Worm (Caenorhabditis elegans) whole organism, young adult: ENCODE results near the gene Y45G5AM.3.

Experiments
- B0019.2 ChIP-seq: fragments of 200-800 bp; sonication (Bioruptor generic); conservative IDR thresholded peaks from 2 replicates; pipeline ENCODE4 v1.3.6; 2022; ENCODE audit warnings: missing genetic modification reagents, missing genetic modification characterization, missing compliant biosample characterization
- C06A6.2 ChIP-seq: fragments of 200-800 bp; sonication (Bioruptor generic); conservative IDR thresholded peaks from 2 replicates; pipeline ENCODE4 v1.3.6; 2022; ENCODE audit warnings: missing genetic modification characterization, missing compliant biosample characterization
- C17E4.6 ChIP-seq: fragments of 200-800 bp; sonication (Bioruptor generic); IDR thresholded peaks from 2 replicates; pipeline ENCODE4 v1.3.6; 2022; ENCODE audit warnings: missing genetic modification reagents, missing genetic modification characterization, missing compliant biosample characterization
- D2030.7 ChIP-seq: fragments of 200-800 bp; sonication (Bioruptor generic); IDR thresholded peaks from 2 replicates; pipeline ENCODE4 v1.3.6; 2022; ENCODE audit warnings: missing genetic modification reagents, missing genetic modification characterization, missing compliant biosample characterization
- F10E7.11 ChIP-seq: sonication (generic microtip); optimal IDR thresholded peaks from 2 replicates; lab custom pipeline; 2017; ENCODE audit warnings: mild to moderate bottlenecking, missing genetic modification characterization, moderate library complexity, missing compliant biosample characterization
- F23B12.7 ChIP-seq: sonication (generic microtip); optimal IDR thresholded peaks from 2 replicates; lab custom pipeline; 2017; ENCODE audit warnings: missing genetic modification characterization, mild to moderate bottlenecking, missing compliant biosample characterization, antibody characterized with exemption, moderate library complexity; ENCODE audit not compliant: insufficient read depth
- F33H1.4 ChIP-seq: fragments of 200-800 bp; sonication (Bioruptor generic); IDR thresholded peaks from 2 replicates; pipeline ENCODE4 v1.3.6; 2022; ENCODE audit warnings: missing genetic modification reagents, missing genetic modification characterization, missing compliant biosample characterization
- F49E8.2 ChIP-seq: sonication (generic microtip); optimal IDR thresholded peaks from 3 replicates; lab custom pipeline; 2017; ENCODE audit warnings: missing genetic modification characterization, mild to moderate bottlenecking, missing compliant biosample characterization, antibody characterized with exemption, moderate library complexity; ENCODE audit not compliant: insufficient read depth
- F52B5.7 ChIP-seq: sonication (generic microtip); optimal IDR thresholded peaks from 2 replicates; lab custom pipeline; 2016; ENCODE audit warnings: mild to moderate bottlenecking, missing genetic modification characterization, missing compliant biosample characterization
- T07F8.4 ChIP-seq: sonication (generic microtip); optimal IDR thresholded peaks from 2 replicates; lab custom pipeline; 2016; ENCODE audit warnings: mild to moderate bottlenecking, missing genetic modification characterization, moderate library complexity, missing compliant biosample characterization
- Y56A3A.18 ChIP-seq: fragments of 200-800 bp; sonication (Bioruptor generic); IDR thresholded peaks from 2 replicates; pipeline ENCODE4 v1.3.6; 2022; ENCODE audit warnings: missing genetic modification reagents, missing genetic modification characterization, missing compliant biosample characterization
- ama-1 ChIP-seq, 3 experiments: fragments of 150-350 bp in 1 of 3; sonication (generic microtip) in 2 of 3; optimal IDR thresholded peaks; 2 replicates each; lab custom pipeline; 2014 to 2018; ENCODE audit warnings: missing biosample characterization in 2 of 3, missing genetic modification characterization in 2 of 3, missing genetic modification reagents in 2 of 3
- aptf-2 ChIP-seq: fragments of 200-800 bp; sonication (Bioruptor generic); conservative IDR thresholded peaks from 2 replicates; pipeline ENCODE4 v1.3.6; 2022; ENCODE audit warnings: missing genetic modification reagents, missing genetic modification characterization, missing compliant biosample characterization
- atf-7 ChIP-seq: sonication (generic microtip); optimal IDR thresholded peaks from 2 replicates; lab custom pipeline; 2017; ENCODE audit warnings: mild to moderate bottlenecking, missing genetic modification characterization, missing compliant biosample characterization
- bed-2 ChIP-seq: fragments of 200-800 bp; sonication (Bioruptor generic); IDR thresholded peaks from 2 replicates; pipeline ENCODE4 v1.3.6; 2022; ENCODE audit warnings: missing genetic modification reagents, missing genetic modification characterization, missing compliant biosample characterization
- ccch-3 ChIP-seq: fragments of 200-800 bp; sonication (Bioruptor generic); optimal IDR thresholded peaks from 2 replicates; lab custom pipeline; 2018; ENCODE audit warnings: mild to moderate bottlenecking, missing genetic modification characterization, missing compliant biosample characterization
- cebp-2 ChIP-seq: fragments of 200-800 bp; sonication (Bioruptor generic); IDR thresholded peaks from 2 replicates; pipeline ENCODE4 v1.3.6; 2022; ENCODE audit warnings: missing genetic modification characterization, missing compliant biosample characterization
- ceh-58 ChIP-seq: fragments of 200-800 bp; sonication (Bioruptor generic); IDR thresholded peaks from 2 replicates; pipeline ENCODE4 v1.3.6; 2022; ENCODE audit warnings: missing genetic modification characterization, missing compliant biosample characterization
- ceh-91 ChIP-seq: fragments of 200-800 bp; sonication (Bioruptor generic); IDR thresholded peaks from 2 replicates; pipeline ENCODE4 v1.3.6; 2022; ENCODE audit warnings: missing genetic modification reagents, missing genetic modification characterization, missing compliant biosample characterization
- die-1 ChIP-seq: sonication (generic microtip); optimal IDR thresholded peaks from 2 replicates; lab custom pipeline; 2016; ENCODE audit warnings: missing genotype, mild to moderate bottlenecking, missing genetic modification characterization, missing compliant biosample characterization
- dox-1 ChIP-seq: fragments of 200-800 bp; sonication (Bioruptor generic); IDR thresholded peaks from 2 replicates; pipeline ENCODE4 v1.3.6; 2022; ENCODE audit warnings: missing genetic modification reagents, missing genetic modification characterization, missing compliant biosample characterization
- dpl-1 ChIP-seq: fragments of 150-350 bp; optimal IDR thresholded peaks from 2 replicates; lab custom pipeline; 2014; ENCODE audit warnings: missing biosample characterization, missing genetic modification reagents, missing genetic modification characterization
- egl-44 ChIP-seq: fragments of 200-800 bp; sonication (Bioruptor generic); IDR thresholded peaks from 2 replicates; pipeline ENCODE4 v1.3.6; 2022; ENCODE audit warnings: missing genetic modification reagents, missing genetic modification characterization, missing compliant biosample characterization
- ekl-4 ChIP-seq: fragments of 200-800 bp; sonication (Bioruptor generic); IDR thresholded peaks from 2 replicates; pipeline ENCODE4 v1.3.6; 2022; ENCODE audit warnings: missing genetic modification reagents, missing genetic modification characterization, missing compliant biosample characterization
- ets-4 ChIP-seq: fragments of 200-800 bp; sonication (Bioruptor generic); optimal IDR thresholded peaks from 2 replicates; lab custom pipeline; 2018; ENCODE audit warnings: mild to moderate bottlenecking, missing genetic modification characterization, missing compliant biosample characterization
- fkh-3 ChIP-seq: sonication (generic microtip); optimal IDR thresholded peaks from 2 replicates; lab custom pipeline; 2016; ENCODE audit warnings: mild to moderate bottlenecking, missing genetic modification characterization, missing compliant biosample characterization
- him-1 ChIP-seq: sonication (generic microtip); optimal IDR thresholded peaks from 2 replicates; lab custom pipeline; 2016; ENCODE audit warnings: missing genotype, missing genetic modification reagents, missing genetic modification characterization, missing compliant biosample characterization
- hmg-1.2 ChIP-seq: fragments of 200-800 bp; sonication (Bioruptor generic); IDR thresholded peaks from 2 replicates; pipeline ENCODE4 v1.3.6; 2022; ENCODE audit warnings: missing genetic modification reagents, missing genetic modification characterization, missing compliant biosample characterization
- hmg-20 ChIP-seq: fragments of 200-800 bp; sonication (Bioruptor generic); IDR thresholded peaks from 2 replicates; pipeline ENCODE4 v1.3.6; 2022; ENCODE audit warnings: missing genetic modification reagents, missing genetic modification characterization, missing compliant biosample characterization
- lir-1 ChIP-seq: fragments of 200-800 bp; sonication (Bioruptor generic); conservative IDR thresholded peaks from 2 replicates; pipeline ENCODE4 v1.3.6; 2022; ENCODE audit warnings: missing genetic modification reagents, missing genetic modification characterization, missing compliant biosample characterization
- madf-8 ChIP-seq: fragments of 200-800 bp; sonication (Bioruptor generic); conservative IDR thresholded peaks from 2 replicates; pipeline ENCODE4 v1.3.6; 2022; ENCODE audit warnings: missing genetic modification reagents, missing genetic modification characterization, missing compliant biosample characterization
- mes-4 ChIP-seq: sonication (generic microtip); optimal IDR thresholded peaks from 2 replicates; lab custom pipeline; 2016; ENCODE audit warnings: missing genotype, missing genetic modification characterization, missing compliant biosample characterization
- nfyb-1 ChIP-seq: fragments of 200-800 bp; sonication (Bioruptor generic); IDR thresholded peaks from 2 replicates; pipeline ENCODE4 v1.3.6; 2022; ENCODE audit warnings: missing genetic modification reagents, missing genetic modification characterization, missing compliant biosample characterization
- nhr-120 ChIP-seq: fragments of 200-800 bp; sonication (Bioruptor generic); IDR thresholded peaks from 2 replicates; pipeline ENCODE4 v1.3.6; 2022; ENCODE audit warnings: missing genetic modification characterization, missing compliant biosample characterization
- nhr-27 ChIP-seq: fragments of 200-800 bp; sonication (Bioruptor generic); optimal IDR thresholded peaks from 2 replicates; lab custom pipeline; 2018; ENCODE audit warnings: mild to moderate bottlenecking, missing genetic modification characterization, moderate library complexity, missing compliant biosample characterization
- nhr-80 ChIP-seq: sonication (generic microtip); optimal IDR thresholded peaks from 2 replicates; lab custom pipeline; 2016; ENCODE audit warnings: missing genetic modification characterization, missing compliant biosample characterization
- nhr-90 ChIP-seq: sonication (generic microtip); optimal IDR thresholded peaks from 2 replicates; lab custom pipeline; 2016; ENCODE audit warnings: missing genotype, mild to moderate bottlenecking, missing genetic modification characterization, missing compliant biosample characterization
- repo-1 ChIP-seq: sonication (generic microtip); optimal IDR thresholded peaks from 2 replicates; lab custom pipeline; 2017; ENCODE audit warnings: mild to moderate bottlenecking, missing genetic modification characterization, missing compliant biosample characterization
- snpc-4 ChIP-seq, 5 experiments: fragments of 150-350 bp in 1 of 5; sonication (generic microtip) in 4 of 5; optimal IDR thresholded peaks; 2 replicates each; lab custom pipeline; 2014 to 2018; ENCODE audit warnings: missing genetic modification characterization in 5 of 5, missing biosample characterization in 3 of 5, antibody characterized with exemption in 2 of 5, mild to moderate bottlenecking in 2 of 5, missing compliant biosample characterization in 2 of 5, missing genotype in 2 of 5, moderate library complexity in 2 of 5, missing genetic modification reagents in 1 of 5
- sptf-2 ChIP-seq: fragments of 200-800 bp; sonication (Bioruptor generic); optimal IDR thresholded peaks from 2 replicates; lab custom pipeline; 2018; ENCODE audit warnings: mild to moderate bottlenecking, missing genetic modification characterization, missing compliant biosample characterization
- tbp1 ChIP-seq: fragments of 200-800 bp; sonication (Bioruptor generic); optimal IDR thresholded peaks from 2 replicates; lab custom pipeline; 2018; ENCODE audit warnings: mild to moderate bottlenecking, missing genetic modification characterization, missing compliant biosample characterization
- unc-130 ChIP-seq: sonication (generic microtip); optimal IDR thresholded peaks from 2 replicates; lab custom pipeline; 2016; ENCODE audit warnings: missing genetic modification reagents, missing genetic modification characterization, missing compliant biosample characterization
- ztf-22 ChIP-seq: fragments of 200-800 bp; sonication (Bioruptor generic); optimal IDR thresholded peaks from 2 replicates; lab custom pipeline; 2018; ENCODE audit warnings: mild to moderate bottlenecking, missing genetic modification characterization, moderate library complexity, missing compliant biosample characterization
- ztf-25 ChIP-seq: fragments of 200-800 bp; sonication (Bioruptor generic); IDR thresholded peaks from 2 replicates; pipeline ENCODE4 v1.3.6; 2022; ENCODE audit warnings: missing genetic modification reagents, missing genetic modification characterization, missing compliant biosample characterization
- ztf-28 ChIP-seq: fragments of 200-800 bp; sonication (Bioruptor generic); IDR thresholded peaks from 2 replicates; pipeline ENCODE4 v1.3.6; 2022; ENCODE audit warnings: missing genetic modification reagents, missing genetic modification characterization, missing compliant biosample characterization
- ztf-3 ChIP-seq: fragments of 200-800 bp; sonication (Bioruptor generic); optimal IDR thresholded peaks from 2 replicates; lab custom pipeline; 2018; ENCODE audit warnings: mild to moderate bottlenecking, missing genetic modification characterization, missing compliant biosample characterization
- ztf-6 ChIP-seq: fragments of 200-800 bp; sonication (Bioruptor generic); IDR thresholded peaks from 2 replicates; pipeline ENCODE4 v1.3.6; 2022; ENCODE audit warnings: missing genetic modification reagents, missing genetic modification characterization, missing compliant biosample characterization

The Y45G5AM.3 gene

DNA sequence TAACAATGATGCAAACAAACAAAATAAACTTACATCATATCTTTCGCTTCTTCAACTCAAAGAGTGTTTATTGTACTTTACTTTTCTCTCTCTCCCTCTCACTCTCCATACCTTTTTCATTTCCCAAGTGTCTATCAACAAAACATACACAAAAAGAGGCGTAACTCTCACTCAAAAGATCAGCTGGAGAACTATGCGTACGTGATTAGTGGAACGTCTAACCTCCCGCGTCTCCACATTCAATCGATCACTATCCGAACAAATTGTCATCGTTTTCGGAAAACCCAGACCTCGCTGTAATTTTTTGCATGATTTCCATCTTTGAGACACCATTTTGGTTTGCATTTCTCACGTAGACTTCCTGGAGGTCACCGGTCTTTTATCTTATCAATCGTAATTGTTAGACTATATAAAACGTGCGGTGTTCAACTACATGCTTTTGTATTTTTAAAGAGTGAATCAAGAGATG lies 32.8 kb upstream of the Y45G5AM.3 start, which contains the start of gene nhr-57 (continued):
- TF ChIP-seq sptf-2 (GFP tag; lab: Kevin White, UChicago) = no peak
- no peak for TF ChIP-seq aptf-2 (GFP tag; lab: Robert Waterston, UW)
- TF ChIP-seq ceh-58 (GFP tag; lab: Robert Waterston, UW) = no peak
- TF ChIP-seq F10E7.11 = no peak
- TF ChIP-seq snpc-4 (GFP tag; optimal IDR thresholded peaks at IDR 0.05; lab: Kevin White, UChicago) = no peak
- TF ChIP-seq snpc-4 (tag; optimal IDR thresholded peaks at IDR 0.05; lab: Kevin White, UChicago) = peak in 1 of 4 experiments; percentile 2
- TF ChIP-seq C06A6.2 (GFP tag; lab: Robert Waterston, UW) = no peak
- TF ChIP-seq ets-4 (GFP tag; lab: Kevin White, UChicago) = no peak
- TF ChIP-seq unc-130 (GFP tag; lab: Kevin White, UChicago) = no peak
- TF ChIP-seq dox-1 (GFP tag; lab: Robert Waterston, UW) = peak; percentile 51
- TF ChIP-seq hmg-1.2 = no peak
- no peak for TF ChIP-seq ztf-6
- no peak for TF ChIP-seq ztf-3 (GFP tag; lab: Kevin White, UChicago)
- no peak for TF ChIP-seq ztf-28 (GFP tag; lab: Robert Waterston, UW)
- TF ChIP-seq bed-2 (GFP tag; lab: Robert Waterston, UW) = no peak
- no peak for TF ChIP-seq nhr-27 (tag; lab: Kevin White, UChicago)
- TF ChIP-seq ama-1 (optimal IDR thresholded peaks at IDR 0.05; lab: Kevin White, UChicago) = no peak
- TF ChIP-seq ama-1 (GFP tag; optimal IDR thresholded peaks at IDR 0.05; lab: Kevin White, UChicago) = no peak
- no peak for TF ChIP-seq hmg-20 (GFP tag; lab: Robert Waterston, UW)
- no peak for TF ChIP-seq F23B12.7 (tag; lab: Kevin White, UChicago)
- TF ChIP-seq T07F8.4 (tag; lab: Kevin White, UChicago) = no peak
- TF ChIP-seq dpl-1 (GFP tag; lab: Kevin White, UChicago) = no peak
- peak; percentile 83 for TF ChIP-seq nhr-80 (tag; lab: Kevin White, UChicago)
- no peak for TF ChIP-seq mes-4
- TF ChIP-seq him-1 (tag; lab: Kevin White, UChicago) = no peak
- TF ChIP-seq cebp-2 (GFP tag; lab: Robert Waterston, UW) = no peak
- no peak for TF ChIP-seq F52B5.7 (tag; lab: Kevin White, UChicago)
- TF ChIP-seq ztf-25 (GFP tag; lab: Robert Waterston, UW) = no peak
- no peak for TF ChIP-seq ccch-3 (GFP tag; lab: Kevin White, UChicago)
- TF ChIP-seq ceh-91 (GFP tag; lab: Robert Waterston, UW) = no peak
- TF ChIP-seq F33H1.4 (GFP tag; lab: Robert Waterston, UW) = no peak
- no peak for TF ChIP-seq nfyb-1 (GFP tag; lab: Robert Waterston, UW)
- no peak for TF ChIP-seq nhr-90
- no peak for TF ChIP-seq madf-8 (GFP tag; lab: Robert Waterston, UW)
- no peak for TF ChIP-seq lir-1 (GFP tag; lab: Robert Waterston, UW)
- TF ChIP-seq D2030.7 (GFP tag; lab: Robert Waterston, UW) = no peak
- TF ChIP-seq tbp1 (GFP tag; lab: Kevin White, UChicago) = peak; percentile 33
- no peak for TF ChIP-seq Y56A3A.18 (GFP tag; lab: Robert Waterston, UW)
- no peak for TF ChIP-seq F49E8.2 (tag; lab: Kevin White, UChicago)
- TF ChIP-seq repo-1 (tag; lab: Kevin White, UChicago) = no peak
- peak; percentile 35 for TF ChIP-seq ztf-22
- TF ChIP-seq ekl-4 = no peak
- no peak for TF ChIP-seq die-1
- no peak for TF ChIP-seq fkh-3
- TF ChIP-seq egl-44 (GFP tag; lab: Robert Waterston, UW) = no peak
- TF ChIP-seq nhr-120 = no peak
- no peak for TF ChIP-seq B0019.2 (GFP tag; lab: Robert Waterston, UW)
- TF ChIP-seq atf-7 (tag; lab: Kevin White, UChicago) = peak; percentile 60
- no peak for TF ChIP-seq C17E4.6 (GFP tag; lab: Robert Waterston, UW)
